Fruit fly (Drosophila melanogaster): ENCODE measurements around the gene mRpS18A.
A peak's percentile ranks its signal among the peaks of the same experiment; 100 is the strongest.

The mRpS18A gene

dm6 chr3R:8524277-8524676 lies 38.1 kb downstream of the mRpS18A start (continued):
- TF ChIP-seq lilli (GFP tag; optimal IDR thresholded peaks at IDR 0.05): peak; percentile 62
- TF ChIP-seq CG34224 (GFP tag; IDR thresholded peaks at IDR 0.05; ENCODE audit: partially characterized antibody): no peak
- no peak for TF ChIP-seq CG4282 (GFP tag; optimal IDR thresholded peaks at IDR 0.05)
- no peak for TF ChIP-seq CG11723 (GFP tag; optimal IDR thresholded peaks at IDR 0.05)
- TF ChIP-seq CG17359 (tag; optimal IDR thresholded peaks at IDR 0.05): peak; percentile 36
- no peak for TF ChIP-seq CG6791 (GFP tag; IDR thresholded peaks at IDR 0.05; ENCODE audit: partially characterized antibody)
- peak; percentile 50 for TF ChIP-seq CG7839 (tag; optimal IDR thresholded peaks at IDR 0.05)
- no peak for TF ChIP-seq mld (GFP tag; IDR thresholded peaks at IDR 0.05; ENCODE audit: partially characterized antibody)
- peak; percentile 18 for TF ChIP-seq CG7556 (GFP tag; optimal IDR thresholded peaks at IDR 0.05)
- TF ChIP-seq kni (GFP tag; optimal IDR thresholded peaks at IDR 0.05): no peak
- no peak for TF ChIP-seq CG14965 (GFP tag; optimal IDR thresholded peaks at IDR 0.05; ENCODE audit: borderline replicate concordance)
- no peak for TF ChIP-seq CG12104 (GFP tag; optimal IDR thresholded peaks at IDR 0.05)
- TF ChIP-seq CG12769 (tag; optimal IDR thresholded peaks at IDR 0.05): peak; percentile 77
- no peak for TF ChIP-seq scrt (GFP tag; optimal IDR thresholded peaks at IDR 0.05)
- no peak for TF ChIP-seq CG6272 (GFP tag; IDR thresholded peaks at IDR 0.05)
- 0 out of 2 replicates have a peak, but pooled peaks have one; percentile 41 for TF ChIP-seq ap (GFP tag; IDR thresholded peaks at IDR 0.05)
- TF ChIP-seq pan (optimal IDR thresholded peaks at IDR 0.05): no peak
- peak in 1 of 2 experiments; percentile 62 for TF ChIP-seq pan (GFP tag; optimal IDR thresholded peaks at IDR 0.05 in 1 of 2, IDR thresholded peaks at IDR 0.05 in 1 of 2)
- no peak for TF ChIP-seq CG16863 (GFP tag; optimal IDR thresholded peaks at IDR 0.05)
- no peak for TF ChIP-seq Jarid2 (GFP tag; optimal IDR thresholded peaks at IDR 0.05)
- no peak for TF ChIP-seq Sin3A (optimal IDR thresholded peaks at IDR 0.05)
- TF ChIP-seq CG7357 (GFP tag; IDR thresholded peaks at IDR 0.05): 0 out of 3 replicates have a peak, but pooled peaks have one; percentile 20
- no peak for TF ChIP-seq Trl (optimal IDR thresholded peaks at IDR 0.05)
- no peak for TF ChIP-seq Trl (GFP tag; optimal IDR thresholded peaks at IDR 0.05)
- TF ChIP-seq CG31441 (GFP tag; IDR thresholded peaks at IDR 0.05): no peak
- peak; percentile 52; the same call in 1 of the 2 replicates for TF ChIP-seq danr (GFP tag; IDR thresholded peaks at IDR 0.05)
- no peak for TF ChIP-seq ato (GFP tag; IDR thresholded peaks at IDR 0.05; ENCODE audit: partially characterized antibody)
- TF ChIP-seq chn (GFP tag; optimal IDR thresholded peaks at IDR 0.05): no peak
- TF ChIP-seq CG13123 (GFP tag; optimal IDR thresholded peaks at IDR 0.05): no peak
- TF ChIP-seq Meics (GFP tag; optimal IDR thresholded peaks at IDR 0.05): peak; percentile 39
- peak; percentile 30 for TF ChIP-seq dmrt99B (tag; optimal IDR thresholded peaks at IDR 0.05)
- no peak for TF ChIP-seq crc (GFP tag; optimal IDR thresholded peaks at IDR 0.05)
- TF ChIP-seq chinmo (GFP tag; IDR thresholded peaks at IDR 0.05; ENCODE audit: partially characterized antibody): no peak
- peak; percentile 42; the same call in 1 of the 2 replicates for TF ChIP-seq Atf6 (GFP tag; IDR thresholded peaks at IDR 0.05)
- TF ChIP-seq esg (GFP tag; conservative IDR thresholded peaks at IDR 0.05): 0 out of 2 replicates have a peak, but pooled peaks have one; percentile 5
- TF ChIP-seq Ada2b (GFP tag; IDR thresholded peaks at IDR 0.05): peak; percentile 12; the same call in 1 of the 2 replicates
- peak; percentile 60 for TF ChIP-seq dysf (GFP tag; IDR thresholded peaks at IDR 0.05)
- peak; percentile 90 for TF ChIP-seq Med (GFP tag)
- TF ChIP-seq CG8359 (GFP tag; optimal IDR thresholded peaks at IDR 0.05; ENCODE audit: borderline replicate concordance): no peak
- peak; percentile 18; the same call in 1 of the 3 replicates for TF ChIP-seq Aef1 (GFP tag; IDR thresholded peaks at IDR 0.05)
- TF ChIP-seq lola (GFP tag; optimal IDR thresholded peaks at IDR 0.05): no peak
- TF ChIP-seq CG2116 (GFP tag; optimal IDR thresholded peaks at IDR 0.05): no peak
- TF ChIP-seq Scr (GFP tag; IDR thresholded peaks at IDR 0.05; ENCODE audit: partially characterized antibody): no peak
- TF ChIP-seq Dp (GFP tag; optimal IDR thresholded peaks at IDR 0.05): no peak
- TF ChIP-seq CG3726 (GFP tag; IDR thresholded peaks at IDR 0.05): no peak
- no peak for TF ChIP-seq jing (GFP tag; optimal IDR thresholded peaks at IDR 0.05)
- TF ChIP-seq ind (GFP tag; optimal IDR thresholded peaks at IDR 0.05): peak; percentile 47
- TF ChIP-seq lmd (GFP tag; IDR thresholded peaks at IDR 0.05): peak; percentile 56; the same call in 1 of the 2 replicates
- TF ChIP-seq Awh (GFP tag; IDR thresholded peaks at IDR 0.05): no peak
- TF ChIP-seq Sox102F (GFP tag; optimal IDR thresholded peaks at IDR 0.05): peak; percentile 27
- TF ChIP-seq CG15514 (GFP tag; optimal IDR thresholded peaks at IDR 0.05): peak; percentile 20

All from whole organism, embryonic.